Worm (Caenorhabditis elegans) whole organism, L4 larva: ENCODE measurements around the gene ZK673.6.

Experiments used
- F37D6.2 ChIP-seq: sonication (generic microtip); optimal IDR thresholded peaks from 2 replicates; lab custom pipeline; 2016; ENCODE audit warnings: mild to moderate bottlenecking, missing genetic modification characterization, missing compliant biosample characterization
- F44E2.7 ChIP-seq: fragments of 200-800 bp; sonication (Bioruptor generic); IDR thresholded peaks from 2 replicates; pipeline ENCODE4 v2.1.2; 2022; ENCODE audit warnings: missing genetic modification characterization, missing compliant biosample characterization
- R02D3.7 ChIP-seq: fragments of 150-350 bp; sonication (generic microtip); optimal IDR thresholded peaks from 3 replicates; lab custom pipeline; 2014; ENCODE audit warnings: missing biosample characterization, missing genetic modification characterization
- T20F7.1 ChIP-seq: fragments of 200-800 bp; sonication (Bioruptor generic); optimal IDR thresholded peaks from 2 replicates; lab custom pipeline; 2018; ENCODE audit warnings: mild to moderate bottlenecking, missing genetic modification characterization, missing compliant biosample characterization
- Y105C5A.15 ChIP-seq: fragments of 200-800 bp; sonication (Bioruptor generic); IDR thresholded peaks from 2 replicates; pipeline ENCODE4 v1.3.6; 2022; ENCODE audit warnings: missing genetic modification characterization, missing compliant biosample characterization
- Y5F2A.4 ChIP-seq: fragments of 200-800 bp; sonication (Bioruptor generic); optimal IDR thresholded peaks from 2 replicates; lab custom pipeline; 2018; ENCODE audit warnings: mild to moderate bottlenecking, missing genetic modification characterization, missing compliant biosample characterization
- ZK337.2 ChIP-seq: fragments of 200-800 bp; sonication (Bioruptor generic); IDR thresholded peaks from 2 replicates; pipeline ENCODE4 v1.3.6; 2022; ENCODE audit warnings: missing genetic modification reagents, missing genetic modification characterization, missing compliant biosample characterization
- arid-1 ChIP-seq: fragments of 200-800 bp; sonication (Bioruptor generic); conservative IDR thresholded peaks from 2 replicates; pipeline ENCODE4 v1.3.6; 2022; ENCODE audit warnings: missing genetic modification reagents, missing genetic modification characterization, missing compliant biosample characterization
- ceh-32 ChIP-seq: sonication (generic microtip); optimal IDR thresholded peaks from 2 replicates; lab custom pipeline; 2016; ENCODE audit warnings: mild to moderate bottlenecking, missing genetic modification characterization, missing compliant biosample characterization; ENCODE audit not compliant: poor library complexity
- ceh-62 ChIP-seq: sonication (generic microtip); optimal IDR thresholded peaks from 2 replicates; lab custom pipeline; 2017; ENCODE audit warnings: missing biosample characterization, missing genetic modification characterization
- daf-16 ChIP-seq, 3 experiments: sonication (generic microtip); optimal IDR thresholded peaks; 2 replicates each; lab custom pipeline; 2016 to 2017; ENCODE audit warnings: missing genetic modification characterization in 3 of 3, missing genetic modification reagents in 3 of 3, mild to moderate bottlenecking in 2 of 3, missing compliant biosample characterization in 2 of 3, missing biosample characterization in 1 of 3, moderate library complexity in 1 of 3
- daf-8 ChIP-seq: fragments of 200-800 bp; sonication (Bioruptor generic); IDR thresholded peaks from 2 replicates; pipeline ENCODE4 v1.3.6; 2022; ENCODE audit warnings: missing genetic modification characterization, missing compliant biosample characterization
- dmd-6 ChIP-seq: fragments of 200-800 bp; sonication (Bioruptor generic); IDR thresholded peaks from 2 replicates; pipeline ENCODE4 v1.3.6; 2022; ENCODE audit warnings: missing genetic modification reagents, missing genetic modification characterization, missing compliant biosample characterization
- dpl-1 ChIP-seq: fragments of 150-350 bp; optimal IDR thresholded peaks from 2 replicates; lab custom pipeline; 2014; ENCODE audit warnings: missing biosample characterization, missing genetic modification reagents, missing genetic modification characterization
- duxl-1 ChIP-seq: sonication (generic microtip); optimal IDR thresholded peaks from 2 replicates; lab custom pipeline; 2016; ENCODE audit warnings: mild to moderate bottlenecking, missing genetic modification characterization, moderate library complexity, missing compliant biosample characterization; ENCODE audit not compliant: poor library complexity
- egl-27 ChIP-seq: sonication (generic microtip); optimal IDR thresholded peaks from 3 replicates; lab custom pipeline; 2017; ENCODE audit warnings: missing biosample characterization, missing genetic modification reagents, missing genetic modification characterization
- fkh-10 ChIP-seq: fragments of 150-350 bp; optimal IDR thresholded peaks from 2 replicates; lab custom pipeline; 2014; ENCODE audit warnings: missing biosample characterization, missing genetic modification reagents, missing genetic modification characterization
- hif-1 ChIP-seq, 2 experiments: sonication (generic microtip); optimal IDR thresholded peaks; 2 replicates each; lab custom pipeline; 2016 to 2017; ENCODE audit warnings: missing compliant biosample characterization in 2 of 2, missing genetic modification characterization in 2 of 2, missing genetic modification reagents in 2 of 2, missing genotype in 2 of 2, mild to moderate bottlenecking in 1 of 2
- hlh-30 ChIP-seq: sonication (generic microtip); optimal IDR thresholded peaks from 2 replicates; lab custom pipeline; 2017; ENCODE audit warnings: antibody characterized with exemption, mild to moderate bottlenecking, missing genetic modification characterization, missing compliant biosample characterization; ENCODE audit not compliant: insufficient read depth
- hmg-1.1 ChIP-seq: fragments of 200-800 bp; sonication (Bioruptor generic); IDR thresholded peaks from 2 replicates; pipeline ENCODE4 v1.3.6; 2022; ENCODE audit warnings: missing genetic modification reagents, missing genetic modification characterization, missing compliant biosample characterization
- lin-29 ChIP-seq: fragments of 200-800 bp; sonication (Bioruptor generic); IDR thresholded peaks from 2 replicates; pipeline ENCODE4 v1.3.6; 2022; ENCODE audit warnings: missing genetic modification reagents, missing genetic modification characterization, missing compliant biosample characterization
- lin-39 ChIP-seq: fragments of 150-350 bp; optimal IDR thresholded peaks from 2 replicates; lab custom pipeline; 2014; ENCODE audit warnings: missing biosample characterization, missing genetic modification reagents, missing genetic modification characterization
- lir-3 ChIP-seq: sonication (generic microtip); optimal IDR thresholded peaks from 2 replicates; lab custom pipeline; 2016; ENCODE audit warnings: mild to moderate bottlenecking, missing genetic modification characterization, missing compliant biosample characterization
- lsy-2 ChIP-seq, 2 experiments: fragments of 150-350 bp in 1 of 2; sonication (generic microtip) in 1 of 2; optimal IDR thresholded peaks; 2 replicates each; lab custom pipeline; 2014 to 2017; ENCODE audit warnings: missing biosample characterization in 2 of 2, missing genetic modification characterization in 2 of 2
- madf-5 ChIP-seq, 2 experiments: fragments of 200-800 bp; sonication (Bioruptor generic); IDR thresholded peaks; 2 replicates each; pipeline ENCODE4 v1.3.6; 2022; ENCODE audit warnings: missing compliant biosample characterization in 2 of 2, missing genetic modification characterization in 2 of 2
- madf-9 ChIP-seq: fragments of 200-800 bp; sonication (Bioruptor generic); conservative IDR thresholded peaks from 2 replicates; pipeline ENCODE4 v1.3.6; 2022; ENCODE audit warnings: missing genetic modification reagents, missing genetic modification characterization, missing compliant biosample characterization
- mdt-29 ChIP-seq: fragments of 200-800 bp; sonication (Bioruptor generic); IDR thresholded peaks from 2 replicates; pipeline ENCODE4 v1.3.6; 2022; ENCODE audit warnings: missing genetic modification reagents, missing genetic modification characterization, missing compliant biosample characterization
- mep-1 ChIP-seq: fragments of 150-350 bp; sonication (generic microtip); optimal IDR thresholded peaks from 3 replicates; lab custom pipeline; 2014; ENCODE audit warnings: missing biosample characterization, missing genetic modification characterization
- mxl-2 ChIP-seq: fragments of 200-800 bp; sonication (Bioruptor generic); conservative IDR thresholded peaks from 2 replicates; pipeline ENCODE4 v1.3.6; 2022; ENCODE audit warnings: missing genetic modification reagents, missing genetic modification characterization, missing compliant biosample characterization
- nhr-25 ChIP-seq: sonication (generic microtip); optimal IDR thresholded peaks from 2 replicates; lab custom pipeline; 2017; ENCODE audit warnings: missing genetic modification characterization, mild to moderate bottlenecking, missing compliant biosample characterization, antibody characterized with exemption, moderate library complexity, borderline replicate concordance; ENCODE audit not compliant: insufficient read depth
- nhr-28 ChIP-seq: fragments of 150-350 bp; optimal IDR thresholded peaks from 2 replicates; lab custom pipeline; 2014; ENCODE audit warnings: missing biosample characterization, missing genetic modification characterization
- nhr-42 ChIP-seq: fragments of 200-800 bp; sonication (Bioruptor generic); IDR thresholded peaks from 2 replicates; pipeline ENCODE4 v1.3.6; 2022; ENCODE audit warnings: missing genetic modification characterization, missing compliant biosample characterization
- nhr-48 ChIP-seq: sonication (generic microtip); optimal IDR thresholded peaks from 2 replicates; lab custom pipeline; 2016; ENCODE audit warnings: mild to moderate bottlenecking, missing genetic modification characterization, missing compliant biosample characterization
- nhr-6 ChIP-seq: fragments of 150-350 bp; optimal IDR thresholded peaks from 2 replicates; lab custom pipeline; 2014; ENCODE audit warnings: missing biosample characterization, missing genetic modification characterization
- nhr-77 ChIP-seq: fragments of 150-350 bp; optimal IDR thresholded peaks from 2 replicates; lab custom pipeline; 2014; ENCODE audit warnings: missing biosample characterization, missing genetic modification characterization
- saeg-2 ChIP-seq: fragments of 200-800 bp; sonication (Bioruptor generic); IDR thresholded peaks from 2 replicates; pipeline ENCODE4 v1.3.6; 2022; ENCODE audit warnings: missing genetic modification reagents, missing genetic modification characterization, missing compliant biosample characterization
- skn-1 ChIP-seq: fragments of 150-350 bp; optimal IDR thresholded peaks from 2 replicates; lab custom pipeline; 2014; ENCODE audit warnings: missing biosample characterization, missing genetic modification characterization
- spr-3 ChIP-seq: fragments of 200-800 bp; sonication (Bioruptor generic); optimal IDR thresholded peaks from 2 replicates; lab custom pipeline; 2018; ENCODE audit warnings: mild to moderate bottlenecking, missing genetic modification characterization, missing compliant biosample characterization
- tag-97 ChIP-seq: fragments of 200-800 bp; sonication (Bioruptor generic); IDR thresholded peaks from 2 replicates; pipeline ENCODE4 v1.3.6; 2022; ENCODE audit warnings: missing genetic modification characterization, missing compliant biosample characterization
- unc-130 ChIP-seq: sonication (generic microtip); optimal IDR thresholded peaks from 2 replicates; lab custom pipeline; 2016; ENCODE audit warnings: missing genetic modification reagents, missing genetic modification characterization, missing compliant biosample characterization
- unc-39 ChIP-seq: sonication (generic microtip); optimal IDR thresholded peaks from 2 replicates; lab custom pipeline; 2017; ENCODE audit warnings: missing biosample characterization, missing genetic modification characterization
- unc-62 ChIP-seq, 3 experiments: fragments of 150-350 bp in 1 of 3; sonication (generic microtip); optimal IDR thresholded peaks in 2 of 3; peaks in 1 of 3; 1 replicate in 1 of 3; 2 replicates in 2 of 3; lab custom pipeline; 2014 to 2017; ENCODE audit warnings: missing biosample characterization in 3 of 3, missing genetic modification characterization in 3 of 3, missing genetic modification reagents in 3 of 3, missing genotype in 1 of 3
- zag-1 ChIP-seq: fragments of 150-350 bp; optimal IDR thresholded peaks from 2 replicates; lab custom pipeline; 2014; ENCODE audit warnings: missing biosample characterization, missing genetic modification characterization
- zfp-3 ChIP-seq: fragments of 200-800 bp; sonication (Bioruptor generic); conservative IDR thresholded peaks from 2 replicates; pipeline ENCODE4 v1.3.6; 2022; ENCODE audit warnings: missing genetic modification reagents, missing genetic modification characterization, missing compliant biosample characterization
- zip-11 ChIP-seq: fragments of 200-800 bp; sonication (Bioruptor generic); IDR thresholded peaks from 2 replicates; pipeline ENCODE4 v1.3.6; 2022; ENCODE audit warnings: missing genetic modification characterization, missing compliant biosample characterization
- ztf-11 ChIP-seq: fragments of 150-350 bp; optimal IDR thresholded peaks from 2 replicates; lab custom pipeline; 2014; ENCODE audit warnings: missing biosample characterization, missing genetic modification characterization

Gene ZK673.6

DNA sequence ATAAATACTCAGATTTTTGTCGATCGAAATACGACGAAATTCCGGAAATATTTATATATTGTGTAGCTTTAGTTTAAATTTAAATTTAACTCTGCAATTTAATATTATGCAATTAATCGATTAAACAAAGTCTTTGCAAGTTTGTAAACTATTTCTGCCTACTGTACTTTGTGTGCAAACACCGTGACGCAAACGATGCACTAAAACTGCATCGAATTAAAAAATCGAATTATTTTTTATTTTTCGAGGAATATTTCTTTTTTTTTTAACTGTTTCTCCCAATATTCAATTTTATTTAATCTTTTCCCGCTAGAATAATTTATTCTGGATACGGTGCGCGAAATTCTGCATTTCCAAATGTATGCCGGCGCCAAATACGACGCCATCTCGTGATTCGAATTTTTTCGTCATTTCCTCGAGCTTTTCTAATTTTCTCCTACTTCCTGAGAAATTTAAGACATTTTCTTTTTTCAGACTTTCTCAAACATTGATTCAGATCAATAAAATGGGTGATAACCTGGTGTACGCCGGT, 47.7 kb downstream of the ZK673.6 start, which contains the start of gene eif-2A:
TSS of gene eif-2A (plus strand) at position 469 of the 532 bp plus-strand sequence.
- TF ChIP-seq ZK337.2 (GFP tag; lab: Robert Waterston, UW) (no peak), R02D3.7 (no peak), Y5F2A.4 (GFP tag; lab: Kevin White, UChicago) (no peak), spr-3 (GFP tag; lab: Kevin White, UChicago) (no peak), duxl-1 (no peak), saeg-2 (no peak), daf-16 (GFP tag; optimal IDR thresholded peaks at IDR 0.05; lab: Kevin White, UChicago) (no peak), daf-16 (tag; optimal IDR thresholded peaks at IDR 0.05; lab: Kevin White, UChicago) (no peak), unc-39 (tag; lab: Kevin White, UChicago) (no peak), daf-8 (no peak), unc-62 (GFP tag; optimal IDR thresholded peaks at IDR 0.05 in 1 of 2; lab: Kevin White, UChicago) (peak in 1 of 2 experiments; percentile 12), unc-62 (tag; optimal IDR thresholded peaks at IDR 0.05; lab: Kevin White, UChicago) (no peak), hmg-1.1 (GFP tag; lab: Robert Waterston, UW) (no peak), zip-11 (GFP tag; lab: Robert Waterston, UW) (no peak), nhr-48 (tag; lab: Kevin White, UChicago) (no peak), F44E2.7 (no peak), tag-97 (GFP tag; lab: Robert Waterston, UW) (no peak), F37D6.2 (tag; lab: Kevin White, UChicago) (no peak), lsy-2 (tag; optimal IDR thresholded peaks at IDR 0.05; lab: Kevin White, UChicago) (peak in 1 of 2 experiments; percentile 93), unc-130 (GFP tag; lab: Kevin White, UChicago) (peak; percentile 0), lir-3 (tag; lab: Kevin White, UChicago) (no peak), nhr-6 (tag; lab: Kevin White, UChicago) (no peak), dpl-1 (GFP tag; lab: Kevin White, UChicago) (peak; percentile 32), dmd-6 (no peak), ztf-11 (tag; lab: Kevin White, UChicago) (no peak), hif-1 (tag; optimal IDR thresholded peaks at IDR 0.05; lab: Kevin White, UChicago) (no peak), ceh-32 (tag; lab: Kevin White, UChicago) (no peak), Y105C5A.15 (GFP tag; lab: Robert Waterston, UW) (no peak), egl-27 (no peak), skn-1 (tag; lab: Kevin White, UChicago) (no peak), nhr-28 (tag; lab: Kevin White, UChicago) (no peak), nhr-25 (no peak), mep-1 (tag; lab: Kevin White, UChicago) (no peak), arid-1 (GFP tag; lab: Robert Waterston, UW) (no peak), lin-29 (GFP tag; lab: Robert Waterston, UW) (no peak), zag-1 (tag; lab: Kevin White, UChicago) (no peak), mxl-2 (no peak), madf-5 (GFP tag; IDR thresholded peaks at IDR 0.05; lab: Robert Waterston, UW) (no peak), ceh-62 (tag; lab: Kevin White, UChicago) (no peak), hlh-30 (tag; lab: Kevin White, UChicago) (peak; percentile 80), T20F7.1 (peak; percentile 61), nhr-77 (no peak), nhr-42 (GFP tag; lab: Robert Waterston, UW) (no peak), zfp-3 (no peak), mdt-29 (no peak), madf-9 (no peak), lin-39 (tag; lab: Kevin White, UChicago) (no peak), fkh-10 (no peak)
- TF ChIP-seq, all 104 proteins: peak for 6
